Fruit fly (Drosophila melanogaster): ENCODE data around the gene CG4281.

Gene CG4281

dm6 chrX:2083109-2083508 is 18.2 kb upstream of the CG4281 start (continued):
- TF ChIP-seq CG4360 (GFP tag; IDR thresholded peaks at IDR 0.05) (no peak), knrl (GFP tag; IDR thresholded peaks at IDR 0.05; ENCODE audit: partially characterized antibody) (no peak), Max (GFP tag; optimal IDR thresholded peaks at IDR 0.05) (no peak), Rx (GFP tag; IDR thresholded peaks at IDR 0.05) (peak; percentile 41; the same call in 1 of the 2 replicates), CG30020 (tag; optimal IDR thresholded peaks at IDR 0.05) (no peak), Kr (GFP tag; optimal IDR thresholded peaks at IDR 0.05) (no peak), CTCF (GFP tag; optimal IDR thresholded peaks at IDR 0.05) (no peak), Ssrp (tag; optimal IDR thresholded peaks at IDR 0.05) (no peak), Drgx (GFP tag; IDR thresholded peaks at IDR 0.05) (peak; percentile 94), danr (GFP tag; IDR thresholded peaks at IDR 0.05) (no peak), CG8281 (tag; optimal IDR thresholded peaks at IDR 0.05) (no peak), peb (GFP tag; IDR thresholded peaks at IDR 0.05) (no peak), prd (optimal IDR thresholded peaks at IDR 0.05) (no peak), prd (GFP tag; IDR thresholded peaks at IDR 0.05) (peak; percentile 75), CG15073 (GFP tag; optimal IDR thresholded peaks at IDR 0.05) (no peak), CG2129 (GFP tag; IDR thresholded peaks at IDR 0.05; ENCODE audit: partially characterized antibody) (no peak), CG3407 (GFP tag; optimal IDR thresholded peaks at IDR 0.05) (no peak), btn (GFP tag; optimal IDR thresholded peaks at IDR 0.05) (no peak), CG7987 (GFP tag; optimal IDR thresholded peaks at IDR 0.05) (no peak), Mes4 (GFP tag; optimal IDR thresholded peaks at IDR 0.05) (no peak), NC2α (GFP tag; optimal IDR thresholded peaks at IDR 0.05) (no peak), CG12769 (tag; optimal IDR thresholded peaks at IDR 0.05) (peak; percentile 88), CG18599 (GFP tag; optimal IDR thresholded peaks at IDR 0.05) (peak; percentile 82), CG4328 (GFP tag; optimal IDR thresholded peaks at IDR 0.05) (no peak), Bgb (GFP tag; IDR thresholded peaks at IDR 0.05; ENCODE audit: partially characterized antibody) (no peak), exex (tag; optimal IDR thresholded peaks at IDR 0.05) (peak; percentile 5), CG8359 (GFP tag; optimal IDR thresholded peaks at IDR 0.05; ENCODE audit: borderline replicate concordance) (no peak), ems (GFP tag; optimal IDR thresholded peaks at IDR 0.05) (no peak), Chrac-16 (GFP tag; optimal IDR thresholded peaks at IDR 0.05) (peak; percentile 48), CG8089 (GFP tag; optimal IDR thresholded peaks at IDR 0.05) (no peak), sna (GFP tag; IDR thresholded peaks at IDR 0.05; ENCODE audit: partially characterized antibody) (no peak), D (optimal IDR thresholded peaks at IDR 0.05) (no peak), D (GFP tag; optimal IDR thresholded peaks at IDR 0.05) (no peak), kni (GFP tag; optimal IDR thresholded peaks at IDR 0.05) (no peak), CG6175 (GFP tag; IDR thresholded peaks at IDR 0.05) (no peak), CG12299 (tag; optimal IDR thresholded peaks at IDR 0.05) (no peak), hth (optimal IDR thresholded peaks at IDR 0.05) (no peak), CG3065 (GFP tag; optimal IDR thresholded peaks at IDR 0.05) (no peak), nmo (GFP tag; optimal IDR thresholded peaks at IDR 0.05) (peak; percentile 30), jigr1 (GFP tag; IDR thresholded peaks at IDR 0.05) (no peak), cg (GFP tag; optimal IDR thresholded peaks at IDR 0.05) (no peak), vnd (GFP tag; IDR thresholded peaks at IDR 0.05; ENCODE audit: partially characterized antibody) (no peak), CG13123 (GFP tag; optimal IDR thresholded peaks at IDR 0.05) (no peak), Jarid2 (GFP tag; optimal IDR thresholded peaks at IDR 0.05) (no peak), luna (GFP tag; optimal IDR thresholded peaks at IDR 0.05) (peak; percentile 21), CG17612 (GFP tag; IDR thresholded peaks at IDR 0.05) (no peak), HLH54F (GFP tag; optimal IDR thresholded peaks at IDR 0.05) (peak; percentile 62), CG18262 (tag; optimal IDR thresholded peaks at IDR 0.05) (no peak), bab2 (GFP tag; optimal IDR thresholded peaks at IDR 0.05) (peak; percentile 23), Adf1 (GFP tag; IDR thresholded peaks at IDR 0.05) (no peak), CG14050 (GFP tag; IDR thresholded peaks at IDR 0.05) (peak; percentile 28; the same call in 1 of the 3 replicates), psq (GFP tag; optimal IDR thresholded peaks at IDR 0.05) (no peak), bsh (GFP tag; optimal IDR thresholded peaks at IDR 0.05) (peak in 1 of 2 experiments; percentile 61)
